Fruit fly (Drosophila melanogaster) whole organism: ENCODE results near the gene mthl10.

Source experiments
- CG8478 ChIP-seq: fragments of >200 bp; optimal IDR thresholded peaks from 2 replicates; lab custom pipeline; 2018; ENCODE audit warnings: inconsistent platforms
- Dll ChIP-seq: fragments of >200 bp; optimal IDR thresholded peaks from 2 replicates; lab custom pipeline; 2017
- EcR ChIP-seq, 2 experiments: fragments of >200 bp; optimal IDR thresholded peaks; 2 replicates each; lab custom pipeline; 2017; ENCODE audit warnings: missing biosample characterization in 2 of 2, missing genetic modification characterization in 2 of 2, missing genetic modification reagents in 2 of 2
- pan ChIP-seq: fragments of >200 bp; optimal IDR thresholded peaks from 2 replicates; lab custom pipeline; 2017
- psq ChIP-seq: fragments of >200 bp; optimal IDR thresholded peaks from 2 replicates; lab custom pipeline; 2017
- usp ChIP-seq: fragments of >200 bp; optimal IDR thresholded peaks from 2 replicates; lab custom pipeline; 2017; ENCODE audit warnings: missing biosample characterization, missing genetic modification characterization, mixed read lengths

mthl10 gene

DNA sequence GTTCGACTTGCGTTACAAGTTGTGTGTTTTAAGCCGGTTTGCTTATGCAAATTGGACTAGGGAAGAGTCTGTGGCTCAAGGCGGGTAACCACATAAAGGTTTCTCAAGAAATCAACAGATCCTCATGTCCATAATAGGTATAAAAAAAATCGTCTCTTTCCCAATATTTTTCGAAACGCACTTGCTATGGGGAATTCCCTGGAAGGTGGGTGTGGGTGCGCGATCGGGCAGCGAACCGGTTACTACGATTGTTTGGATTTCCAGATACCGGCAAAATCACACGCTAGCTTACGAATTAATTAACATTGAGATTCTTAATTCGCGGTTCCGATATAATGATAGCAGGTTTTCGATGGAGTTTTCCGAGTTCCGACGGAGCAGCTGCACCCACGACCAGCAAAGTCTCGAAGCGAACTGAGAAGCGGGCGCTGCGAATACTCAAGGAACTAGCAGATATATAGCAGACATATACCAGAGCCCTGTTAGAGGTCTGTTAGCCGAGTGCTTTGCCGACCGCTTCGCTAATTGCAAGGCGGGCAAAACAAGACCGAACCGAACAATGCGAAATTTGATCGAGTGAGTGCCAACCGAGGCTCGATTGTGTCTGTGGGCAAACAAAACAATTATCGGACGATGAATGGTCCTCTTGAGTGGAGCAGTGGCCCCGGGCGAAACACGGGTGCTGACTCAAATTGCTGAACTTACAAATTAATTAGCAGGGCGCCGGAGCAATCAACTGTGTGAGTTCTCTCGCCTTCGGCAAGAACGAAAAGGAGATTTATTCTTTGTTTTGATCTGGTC is 1.5 kb downstream of the mthl10 start:
- no peak for TF ChIP-seq CG8478 (lab: Kevin White, UChicago)
- TF ChIP-seq EcR (GFP tag; optimal IDR thresholded peaks at IDR 0.05; lab: Kevin White, UChicago): peak in 1 of 2 experiments; percentile 14

DNA sequence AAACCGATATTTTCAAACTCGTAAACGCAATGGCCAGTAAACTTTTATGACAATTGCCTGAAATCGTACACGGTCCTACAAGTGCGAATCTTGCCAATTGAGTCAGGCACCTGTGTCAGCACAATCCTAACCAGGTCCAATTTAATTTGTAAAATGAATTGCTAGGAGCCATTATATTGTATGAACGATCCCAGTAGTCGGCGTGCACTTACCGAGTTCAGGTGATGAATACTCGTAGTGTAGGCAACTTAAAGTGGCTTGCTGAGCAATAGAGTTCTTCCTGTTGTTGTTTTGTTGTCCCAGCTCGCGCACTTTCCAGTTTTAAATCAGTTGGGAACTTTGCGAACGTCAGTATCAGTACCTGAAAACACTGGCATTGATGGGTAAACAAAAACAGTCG is 2.1 kb downstream of the mthl10 start:
- no peak for TF ChIP-seq usp (GFP tag; lab: Kevin White, UChicago)
- TF ChIP-seq pan (lab: Kevin White, UChicago): no peak
- TF ChIP-seq psq (lab: Kevin White, UChicago): no peak
- no peak for TF ChIP-seq Dll (lab: Kevin White, UChicago)
- TF ChIP-seq EcR (GFP tag; optimal IDR thresholded peaks at IDR 0.05; lab: Kevin White, UChicago): no peak
- no peak for TF ChIP-seq CG8478 (lab: Kevin White, UChicago)

DNA sequence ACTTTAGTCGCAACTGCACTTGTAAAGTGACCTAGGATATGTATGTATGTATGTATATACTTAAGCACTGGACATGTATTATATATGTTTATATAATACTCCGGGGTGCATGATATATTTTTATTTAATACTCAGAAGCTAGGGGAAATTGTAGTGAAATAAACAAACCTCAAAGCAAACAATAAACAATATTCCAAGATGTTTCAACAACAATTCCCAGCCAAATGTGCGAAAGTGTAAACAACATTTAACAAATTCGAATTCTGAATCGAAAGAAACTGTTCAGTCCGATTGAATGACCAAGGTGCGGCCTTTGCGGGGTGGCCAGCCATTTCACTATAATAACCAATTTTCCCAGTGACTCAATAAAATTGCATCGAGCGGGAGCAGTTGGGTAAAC is 2.6 kb downstream of the mthl10 start:
- TF ChIP-seq pan (lab: Kevin White, UChicago): no peak
- TF ChIP-seq CG8478 (lab: Kevin White, UChicago): no peak
- TF ChIP-seq Dll (lab: Kevin White, UChicago): no peak
- no peak for TF ChIP-seq usp (GFP tag; lab: Kevin White, UChicago)
- TF ChIP-seq EcR (GFP tag; optimal IDR thresholded peaks at IDR 0.05; lab: Kevin White, UChicago): no peak
- no peak for TF ChIP-seq psq (lab: Kevin White, UChicago)

DNA sequence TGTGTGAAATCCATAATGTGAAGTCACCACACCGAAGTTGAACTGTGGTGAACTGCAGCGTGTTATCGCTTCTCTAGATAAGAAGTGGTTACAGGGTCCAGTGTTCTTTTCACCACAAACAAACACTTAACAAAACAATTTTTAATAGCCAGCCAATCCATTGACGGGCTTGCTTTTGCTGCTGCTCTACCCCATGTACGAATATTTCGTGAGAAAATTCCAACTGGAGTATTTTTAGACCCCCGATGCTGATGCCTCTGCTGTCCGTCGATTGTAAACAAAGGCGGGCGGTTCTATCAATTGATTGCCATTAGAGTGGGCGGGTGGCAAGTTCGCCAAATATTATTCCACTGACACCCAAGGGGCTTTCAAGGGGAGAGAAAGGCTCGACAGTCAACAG is 3.6 kb downstream of the mthl10 start:
- TF ChIP-seq psq (lab: Kevin White, UChicago) (no peak), usp (GFP tag; lab: Kevin White, UChicago) (no peak), CG8478 (lab: Kevin White, UChicago) (no peak), pan (lab: Kevin White, UChicago) (no peak), EcR (GFP tag; optimal IDR thresholded peaks at IDR 0.05; lab: Kevin White, UChicago) (no peak), Dll (lab: Kevin White, UChicago) (no peak)

DNA sequence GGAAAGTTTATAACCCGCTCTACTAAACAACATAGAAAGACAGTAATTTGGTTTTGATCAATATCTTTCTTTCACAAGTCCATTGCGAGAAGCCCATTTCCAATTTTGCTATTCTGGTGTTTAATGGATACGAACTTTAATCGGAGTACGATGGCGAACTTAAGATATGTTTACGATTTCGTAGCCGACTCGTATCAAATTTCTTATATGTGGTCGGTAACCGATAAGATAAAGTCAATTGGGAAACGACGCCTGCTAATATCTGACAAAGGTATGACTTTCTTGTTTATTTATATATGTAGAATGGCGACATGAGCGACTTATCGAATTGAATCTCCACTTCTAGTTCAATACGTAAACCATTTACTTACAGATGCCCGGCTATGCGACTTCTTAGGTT is 4.6 kb downstream of the mthl10 start:
- TF ChIP-seq usp (GFP tag; lab: Kevin White, UChicago): no peak
- no peak for TF ChIP-seq pan (lab: Kevin White, UChicago)
- TF ChIP-seq EcR (GFP tag; optimal IDR thresholded peaks at IDR 0.05; lab: Kevin White, UChicago): no peak
- no peak for TF ChIP-seq Dll (lab: Kevin White, UChicago)
- TF ChIP-seq CG8478 (lab: Kevin White, UChicago): no peak
- TF ChIP-seq psq (lab: Kevin White, UChicago): no peak

DNA sequence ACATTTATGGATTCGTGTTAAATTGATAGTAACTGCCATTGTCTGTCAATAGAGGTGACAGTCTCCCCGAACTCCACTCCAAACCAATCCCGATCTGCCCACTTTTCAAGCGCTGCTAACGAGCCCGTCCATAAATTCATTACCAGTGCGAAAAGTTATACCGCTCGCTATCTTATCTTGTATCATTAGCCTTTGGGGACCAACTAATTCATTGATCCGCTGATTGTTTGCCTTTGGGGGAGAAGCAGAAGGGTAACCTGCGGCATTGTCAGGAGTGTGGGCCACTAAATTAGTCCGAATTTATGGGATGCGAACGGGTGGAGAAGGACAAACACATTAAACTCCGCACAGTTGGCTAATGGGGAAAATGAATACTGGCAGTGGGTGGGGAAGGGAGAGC is 5.6 kb downstream of the mthl10 start:
- no peak for TF ChIP-seq EcR (GFP tag; optimal IDR thresholded peaks at IDR 0.05; lab: Kevin White, UChicago)
- no peak for TF ChIP-seq pan (lab: Kevin White, UChicago)
- TF ChIP-seq usp (GFP tag; lab: Kevin White, UChicago): no peak
- TF ChIP-seq CG8478 (lab: Kevin White, UChicago): no peak
- TF ChIP-seq Dll (lab: Kevin White, UChicago): no peak
- TF ChIP-seq psq (lab: Kevin White, UChicago): no peak

DNA sequence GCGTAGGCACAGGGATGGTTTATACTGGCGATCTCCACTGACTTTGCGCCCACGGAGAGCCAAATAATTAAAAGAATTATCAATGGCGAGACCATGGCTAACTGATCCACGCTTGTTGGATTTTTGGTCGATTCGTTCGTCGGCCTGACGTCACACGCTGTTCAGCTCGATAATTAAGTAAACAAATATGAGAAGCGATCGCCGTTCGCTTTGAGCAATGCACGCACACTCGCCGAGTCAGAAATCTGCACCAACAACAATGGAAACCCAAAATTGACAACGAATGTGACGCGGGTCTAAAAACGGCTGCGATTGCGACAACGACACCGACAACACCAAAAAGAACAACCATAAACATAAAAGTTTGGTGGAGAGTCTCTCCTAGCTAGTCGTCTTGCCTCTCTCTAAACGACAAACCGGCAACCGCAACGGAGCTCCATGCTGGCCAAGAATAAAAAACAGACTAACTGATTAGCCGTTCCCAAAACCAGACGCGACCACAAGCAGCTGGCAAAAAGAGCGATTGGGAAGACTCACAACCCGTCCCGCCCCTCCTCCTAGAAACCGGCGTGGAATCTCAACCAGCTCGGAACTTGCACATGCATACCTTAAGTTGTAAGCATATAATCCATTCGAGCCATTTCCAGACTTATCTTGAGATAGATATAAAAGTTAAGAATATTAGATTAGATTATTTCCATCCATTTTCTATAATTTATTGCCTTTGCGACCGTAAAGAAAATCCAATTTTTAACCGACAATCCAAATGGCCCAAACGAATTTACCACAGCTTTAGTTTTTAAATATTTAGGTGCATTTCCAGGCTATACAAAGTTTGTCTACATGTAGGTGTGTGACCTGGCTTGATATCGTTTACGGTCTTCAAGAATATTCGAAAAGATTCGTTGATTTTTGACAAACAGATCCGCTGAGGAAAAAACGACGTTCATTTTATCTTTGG is 10.6 kb downstream of the mthl10 start, which contains the start of gene mthl9:
Gene mthl9, minus strand, starts transcription at position 468 of the 961 bp plus-strand sequence.
- TF ChIP-seq EcR (GFP tag; optimal IDR thresholded peaks at IDR 0.05; lab: Kevin White, UChicago) (no peak), Dll (lab: Kevin White, UChicago) (no peak), pan (lab: Kevin White, UChicago) (no peak), psq (lab: Kevin White, UChicago) (no peak), usp (GFP tag; lab: Kevin White, UChicago) (no peak), CG8478 (lab: Kevin White, UChicago) (no peak)

DNA sequence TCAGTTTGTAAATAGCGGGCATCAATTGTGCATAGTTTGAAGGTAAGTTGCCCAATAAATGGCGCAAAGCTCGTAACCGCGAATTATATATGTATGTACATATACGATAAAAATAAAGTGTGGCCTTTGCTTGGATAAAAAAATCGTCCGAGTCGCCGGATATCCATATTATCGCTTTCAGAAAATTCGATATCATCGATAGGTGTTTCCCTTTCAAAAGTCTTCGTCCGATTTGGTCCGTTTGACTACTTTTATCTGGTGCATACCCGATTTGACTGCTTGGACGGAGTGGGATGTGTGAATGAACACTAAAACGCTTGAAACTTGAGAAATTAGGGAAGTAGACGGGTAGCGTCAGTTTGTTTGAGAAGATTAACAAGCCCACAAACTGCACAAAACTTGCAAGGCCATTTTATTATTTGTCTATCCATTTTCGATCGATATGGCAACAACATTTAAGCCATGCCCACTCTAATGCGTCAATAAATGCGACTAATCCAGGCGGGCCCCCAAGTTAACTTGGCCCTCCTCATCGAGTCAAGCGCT is 13.5 kb downstream of the mthl10 start:
- no peak for TF ChIP-seq CG8478 (lab: Kevin White, UChicago)
- TF ChIP-seq psq (lab: Kevin White, UChicago): no peak
- no peak for TF ChIP-seq Dll (lab: Kevin White, UChicago)
- no peak for TF ChIP-seq EcR (GFP tag; optimal IDR thresholded peaks at IDR 0.05; lab: Kevin White, UChicago)
- no peak for TF ChIP-seq pan (lab: Kevin White, UChicago)
- no peak for TF ChIP-seq usp (GFP tag; lab: Kevin White, UChicago)

DNA sequence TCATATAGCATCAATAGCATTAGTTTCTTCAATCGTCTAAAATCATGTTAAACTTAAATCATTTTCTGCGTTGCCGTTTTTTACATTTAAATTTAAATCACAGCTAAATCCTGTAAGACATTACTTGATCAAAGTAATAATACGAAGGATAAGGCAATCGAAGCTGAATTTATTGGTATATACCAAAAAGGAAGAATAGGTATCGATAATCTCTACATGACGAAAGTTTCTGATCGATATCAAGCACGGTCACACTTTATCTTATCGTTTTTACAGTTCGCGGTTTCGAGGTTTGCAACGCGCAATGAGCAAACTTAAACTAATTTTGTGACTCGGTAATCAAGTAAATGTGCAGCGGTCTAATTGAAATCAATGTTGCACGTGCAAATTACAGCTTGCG is 14.9 kb downstream of the mthl10 start, which contains the start of the genes Atac3 and Ptpmeg:
Gene Atac3, minus strand, starts transcription at position 160 of the 400 bp plus-strand sequence.
Gene Ptpmeg, plus strand, starts transcription at position 265 of the 400 bp plus-strand sequence.
- no peak for TF ChIP-seq EcR (GFP tag; optimal IDR thresholded peaks at IDR 0.05; lab: Kevin White, UChicago)
- TF ChIP-seq Dll (lab: Kevin White, UChicago): no peak
- no peak for TF ChIP-seq CG8478 (lab: Kevin White, UChicago)
- TF ChIP-seq pan (lab: Kevin White, UChicago): no peak
- TF ChIP-seq usp (GFP tag; lab: Kevin White, UChicago): no peak
- TF ChIP-seq psq (lab: Kevin White, UChicago): no peak

DNA sequence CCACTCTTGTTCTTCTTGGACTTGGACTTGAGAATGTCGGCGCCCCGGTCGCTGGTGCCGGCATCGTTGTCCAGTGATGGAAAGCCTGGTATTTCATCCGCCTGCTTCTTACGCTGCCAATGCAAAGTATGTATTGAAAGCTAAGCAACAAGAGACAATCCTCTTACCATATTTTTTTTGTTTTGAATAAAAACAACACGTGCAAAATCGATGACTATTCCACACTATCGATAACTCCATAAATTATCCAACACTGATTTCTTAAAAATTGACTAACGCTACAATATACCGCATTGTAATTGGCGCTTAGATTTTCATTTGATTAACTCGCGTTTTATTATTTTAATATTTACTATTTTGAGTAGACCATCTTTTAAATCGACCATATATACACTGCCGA is 18.2 kb downstream of the mthl10 start, which contains the start of gene CG32344:
Gene CG32344, minus strand, starts transcription at position 235 of the 400 bp plus-strand sequence.
- TF ChIP-seq CG8478 (lab: Kevin White, UChicago) (no peak), EcR (GFP tag; optimal IDR thresholded peaks at IDR 0.05; lab: Kevin White, UChicago) (no peak), pan (lab: Kevin White, UChicago) (no peak), psq (lab: Kevin White, UChicago) (no peak), Dll (lab: Kevin White, UChicago) (no peak), usp (GFP tag; lab: Kevin White, UChicago) (no peak)
